Fruit fly (Drosophila melanogaster) whole organism, embryonic: ENCODE data around the gene CG42826.

ENCODE experiments used
- B-H2 ChIP-seq: fragments of 200-800 bp; sonication (Bioruptor generic); optimal IDR thresholded peaks from 2 replicates; lab custom pipeline; 2018; ENCODE audit warnings: missing biosample characterization, mild to moderate bottlenecking, missing genetic modification characterization
- Bdp1 ChIP-seq: fragments of 200-800 bp; sonication (Bioruptor generic); optimal IDR thresholded peaks from 3 replicates; lab custom pipeline; 2016; ENCODE audit warnings: missing biosample characterization, missing genetic modification characterization
- CG10431 ChIP-seq: fragments of 200-800 bp; sonication (Bioruptor generic); optimal IDR thresholded peaks from 3 replicates; lab custom pipeline; 2018; ENCODE audit warnings: missing biosample characterization, mild to moderate bottlenecking, missing genetic modification characterization
- CG11398 ChIP-seq: fragments of 200-800 bp; sonication (Bioruptor generic); optimal IDR thresholded peaks from 2 replicates; lab custom pipeline; 2016; ENCODE audit warnings: missing biosample characterization, missing genetic modification characterization
- CG15601 ChIP-seq: fragments of 200-800 bp; sonication (Bioruptor generic); optimal IDR thresholded peaks from 3 replicates; lab custom pipeline; 2019; ENCODE audit warnings: missing biosample characterization, mild to moderate bottlenecking, missing genetic modification characterization, moderate library complexity
- CG17361 ChIP-seq: fragments of 200-800 bp; sonication (Bioruptor generic); IDR thresholded peaks from 3 replicates; pipeline ENCODE4 v1.3.6; 2022; ENCODE audit warnings: missing biosample characterization, missing genetic modification characterization
- CG17612 ChIP-seq: fragments of 200-800 bp; sonication (Bioruptor generic); IDR thresholded peaks from 2 replicates; pipeline ENCODE4 v1.3.6; 2022; ENCODE audit warnings: missing biosample characterization, missing genetic modification characterization
- CG1792 ChIP-seq: fragments of 200-800 bp; sonication (Bioruptor generic); optimal IDR thresholded peaks from 2 replicates; lab custom pipeline; 2016; ENCODE audit warnings: missing biosample characterization, missing genetic modification characterization
- CG18262 ChIP-seq: fragments of 200-800 bp; optimal IDR thresholded peaks from 3 replicates; lab custom pipeline; 2019; ENCODE audit warnings: missing biosample characterization, mild to moderate bottlenecking, missing genetic modification characterization, moderate library complexity
- CG18476 ChIP-seq: fragments of 200-800 bp; sonication (Bioruptor generic); optimal IDR thresholded peaks from 2 replicates; lab custom pipeline; 2016; ENCODE audit warnings: missing biosample characterization, mild to moderate bottlenecking, missing genetic modification characterization
- CG2202 ChIP-seq: fragments of 200-800 bp; sonication (Bioruptor generic); optimal IDR thresholded peaks from 2 replicates; lab custom pipeline; 2018; ENCODE audit warnings: missing biosample characterization, mild to moderate bottlenecking, missing genetic modification characterization
- CG2889 ChIP-seq: fragments of 200-800 bp; sonication (Bioruptor generic); IDR thresholded peaks from 3 replicates; pipeline ENCODE4 v1.3.6; 2022; ENCODE audit warnings: missing biosample characterization, missing genetic modification characterization
- CG32772 ChIP-seq: fragments of 200-800 bp; sonication (Bioruptor generic); IDR thresholded peaks from 2 replicates; pipeline ENCODE4 v1.3.6; 2022; ENCODE audit warnings: missing biosample characterization, missing genetic modification characterization
- CG3726 ChIP-seq: fragments of 200-800 bp; sonication (Bioruptor generic); IDR thresholded peaks from 3 replicates; pipeline ENCODE4, ENCODE4 v1.3.6; 2022; ENCODE audit warnings: missing biosample characterization, missing genetic modification characterization
- CG3847 ChIP-seq: fragments of 200-800 bp; sonication (Bioruptor generic); IDR thresholded peaks from 2 replicates; pipeline ENCODE4 v1.3.6; 2022; ENCODE audit warnings: missing biosample characterization, missing genetic modification characterization
- CG4424 ChIP-seq: fragments of 200-800 bp; sonication (Bioruptor generic); optimal IDR thresholded peaks from 3 replicates; lab custom pipeline; 2016; ENCODE audit warnings: missing biosample characterization, missing genetic modification characterization
- CG7357 ChIP-seq: fragments of 200-800 bp; sonication (Bioruptor generic); IDR thresholded peaks from 3 replicates; pipeline ENCODE4 v1.3.6; 2022; ENCODE audit warnings: missing biosample characterization, missing genetic modification characterization
- CG9817 ChIP-seq: fragments of 200-800 bp; sonication (Bioruptor generic); optimal IDR thresholded peaks from 2 replicates; lab custom pipeline; 2018; ENCODE audit warnings: missing biosample characterization, mild to moderate bottlenecking, missing genetic modification characterization, moderate library complexity
- Doc3 ChIP-seq: fragments of 200-800 bp; sonication (Bioruptor generic); IDR thresholded peaks from 3 replicates; pipeline ENCODE4 v1.3.6; 2022; ENCODE audit warnings: missing biosample characterization, missing genetic modification characterization; ENCODE audit not compliant: partially characterized antibody
- E2f1 ChIP-seq: fragments of 200-800 bp; sonication (Bioruptor generic); IDR thresholded peaks from 2 replicates; pipeline ENCODE4 v1.3.6; 2022; ENCODE audit warnings: missing biosample characterization, missing genetic modification characterization
- GATAe ChIP-seq: fragments of 200-800 bp; sonication (Bioruptor generic); conservative IDR thresholded peaks from 2 replicates; pipeline ENCODE4 v1.3.6; 2022; ENCODE audit warnings: missing biosample characterization, missing genetic modification characterization
- Gsc ChIP-seq: fragments of 200-800 bp; sonication (Bioruptor generic); IDR thresholded peaks from 2 replicates; pipeline ENCODE4 v1.3.6; 2022; ENCODE audit warnings: missing biosample characterization, missing genetic modification characterization
- H2.0 ChIP-seq: fragments of 200-800 bp; sonication (Bioruptor generic); IDR thresholded peaks from 2 replicates; pipeline ENCODE4 v1.3.6; 2022; ENCODE audit warnings: missing biosample characterization, missing genetic modification characterization
- HHEX ChIP-seq: fragments of 200-800 bp; sonication (Bioruptor generic); optimal IDR thresholded peaks from 3 replicates; lab custom pipeline; 2017; ENCODE audit warnings: missing biosample characterization, mild to moderate bottlenecking, missing genetic modification characterization, missing genetic modification reagents
- Hey ChIP-seq: fragments of 200-800 bp; sonication (Bioruptor generic); optimal IDR thresholded peaks from 3 replicates; lab custom pipeline; 2018; ENCODE audit warnings: missing biosample characterization, mild to moderate bottlenecking, missing genetic modification characterization
- Mes4 ChIP-seq: fragments of 200-800 bp; sonication (Bioruptor generic); optimal IDR thresholded peaks from 2 replicates; lab custom pipeline; 2016; ENCODE audit warnings: missing biosample characterization, missing genetic modification characterization
- NC2α ChIP-seq: fragments of 200-800 bp; sonication (Bioruptor generic); optimal IDR thresholded peaks from 2 replicates; lab custom pipeline; 2016; ENCODE audit warnings: missing biosample characterization, missing genetic modification characterization
- Nf-YB ChIP-seq: fragments of 200-800 bp; sonication (Bioruptor generic); optimal IDR thresholded peaks from 3 replicates; lab custom pipeline; 2019; ENCODE audit warnings: missing biosample characterization, mild to moderate bottlenecking, missing genetic modification characterization, moderate library complexity
- Opbp ChIP-seq: fragments of 200-800 bp; sonication (Bioruptor generic); IDR thresholded peaks from 3 replicates; pipeline ENCODE4 v1.3.6; 2022; ENCODE audit warnings: missing biosample characterization, missing genetic modification characterization; ENCODE audit not compliant: partially characterized antibody
- Poxn ChIP-seq: fragments of 200-800 bp; sonication (Bioruptor generic); IDR thresholded peaks from 2 replicates; pipeline ENCODE4 v1.3.6; 2022; ENCODE audit warnings: missing biosample characterization, missing genetic modification characterization
- Scr ChIP-seq: fragments of 200-800 bp; sonication (Bioruptor generic); IDR thresholded peaks from 2 replicates; pipeline ENCODE4 v1.3.6; 2022; ENCODE audit warnings: missing biosample characterization, missing genetic modification characterization; ENCODE audit not compliant: partially characterized antibody
- Spps ChIP-seq: fragments of 200-800 bp; sonication (Bioruptor generic); optimal IDR thresholded peaks from 2 replicates; lab custom pipeline; 2018; ENCODE audit warnings: missing biosample characterization, mild to moderate bottlenecking, missing genetic modification characterization
- Usf ChIP-seq: fragments of 200-800 bp; sonication (Bioruptor generic); optimal IDR thresholded peaks from 2 replicates; lab custom pipeline; 2017; ENCODE audit warnings: missing genotype, missing biosample characterization, missing genetic modification characterization
- Vsx1 ChIP-seq: fragments of 200-800 bp; sonication (Bioruptor generic); optimal IDR thresholded peaks from 2 replicates; lab custom pipeline; 2017; ENCODE audit warnings: missing biosample characterization, mild to moderate bottlenecking, missing genetic modification characterization, missing genetic modification reagents
- ase ChIP-seq: fragments of 200-800 bp; sonication (Bioruptor generic); IDR thresholded peaks from 3 replicates; pipeline ENCODE4 v1.3.6; 2022; ENCODE audit warnings: missing biosample characterization, missing genetic modification characterization
- btn ChIP-seq: fragments of 200-800 bp; sonication (Bioruptor generic); optimal IDR thresholded peaks from 2 replicates; lab custom pipeline; 2016; ENCODE audit warnings: missing biosample characterization, missing genetic modification characterization
- chinmo ChIP-seq: fragments of 200-800 bp; sonication (Bioruptor generic); IDR thresholded peaks from 4 replicates; pipeline ENCODE4 v1.3.6; 2022; ENCODE audit warnings: missing biosample characterization, missing genetic modification characterization; ENCODE audit not compliant: partially characterized antibody
- chn ChIP-seq: fragments of 200-800 bp; sonication (Bioruptor generic); optimal IDR thresholded peaks from 2 replicates; lab custom pipeline; 2016; ENCODE audit warnings: missing biosample characterization, missing genetic modification characterization
- corto ChIP-seq: fragments of 200-800 bp; sonication (Bioruptor generic); optimal IDR thresholded peaks from 2 replicates; lab custom pipeline; 2016; ENCODE audit warnings: missing biosample characterization, mild to moderate bottlenecking, missing genetic modification characterization, moderate library complexity
- emc ChIP-seq: fragments of 200-800 bp; sonication (Bioruptor generic); optimal IDR thresholded peaks from 2 replicates; lab custom pipeline; 2016; ENCODE audit warnings: missing biosample characterization, missing genetic modification characterization
- fd3F ChIP-seq: fragments of 200-800 bp; sonication (Bioruptor generic); optimal IDR thresholded peaks from 2 replicates; lab custom pipeline; 2018; ENCODE audit warnings: missing biosample characterization, mild to moderate bottlenecking, missing genetic modification characterization, moderate library complexity
- gem ChIP-seq: fragments of 200-800 bp; sonication (Bioruptor generic); optimal IDR thresholded peaks from 2 replicates; lab custom pipeline; 2019; ENCODE audit warnings: missing biosample characterization, mild to moderate bottlenecking, missing genetic modification characterization, moderate library complexity
- grau ChIP-seq: fragments of 200-800 bp; optimal IDR thresholded peaks from 3 replicates; lab custom pipeline; 2019; ENCODE audit warnings: missing biosample characterization, mild to moderate bottlenecking, missing genetic modification characterization, moderate library complexity
- jumu ChIP-seq: fragments of 200-800 bp; sonication (Bioruptor generic); optimal IDR thresholded peaks from 3 replicates; lab custom pipeline; 2016; ENCODE audit warnings: missing biosample characterization, missing genetic modification characterization
- ken ChIP-seq: fragments of 200-800 bp; sonication (Bioruptor generic); IDR thresholded peaks from 3 replicates; pipeline ENCODE4 v1.3.6; 2022; ENCODE audit warnings: missing biosample characterization, missing genetic modification characterization
- klu ChIP-seq: fragments of 200-800 bp; sonication (Bioruptor generic); IDR thresholded peaks from 2 replicates; pipeline ENCODE4 v1.3.6; 2022; ENCODE audit warnings: missing biosample characterization, missing genetic modification characterization
- lmd ChIP-seq: fragments of 200-800 bp; sonication (Bioruptor generic); IDR thresholded peaks from 2 replicates; pipeline ENCODE4 v1.3.6; 2022; ENCODE audit warnings: missing biosample characterization, missing genetic modification characterization
- p53 ChIP-seq: fragments of 200-800 bp; sonication (Bioruptor generic); optimal IDR thresholded peaks from 2 replicates; lab custom pipeline; 2016; ENCODE audit warnings: missing biosample characterization, missing genetic modification characterization
- pb ChIP-seq: fragments of 200-800 bp; sonication (Bioruptor generic); optimal IDR thresholded peaks from 3 replicates; lab custom pipeline; 2016; ENCODE audit warnings: missing biosample characterization, missing genetic modification characterization
- sens-2 ChIP-seq: fragments of 200-800 bp; sonication (Bioruptor generic); IDR thresholded peaks from 2 replicates; pipeline ENCODE4 v1.3.6; 2022; ENCODE audit warnings: missing biosample characterization, missing genetic modification characterization
- slbo ChIP-seq: fragments of 200-800 bp; sonication (Bioruptor generic); IDR thresholded peaks from 2 replicates; pipeline ENCODE4 v1.3.6; 2022; ENCODE audit warnings: missing biosample characterization, missing genetic modification characterization
- sug ChIP-seq: fragments of 200-800 bp; optimal IDR thresholded peaks from 2 replicates; lab custom pipeline; 2019; ENCODE audit warnings: missing biosample characterization, mild to moderate bottlenecking, missing genetic modification characterization, moderate library complexity
- zf30C ChIP-seq: fragments of 200-800 bp; sonication (Bioruptor generic); optimal IDR thresholded peaks from 3 replicates; lab custom pipeline; 2018; ENCODE audit warnings: missing biosample characterization, mild to moderate bottlenecking, missing genetic modification characterization

The CG42826 gene

DNA sequence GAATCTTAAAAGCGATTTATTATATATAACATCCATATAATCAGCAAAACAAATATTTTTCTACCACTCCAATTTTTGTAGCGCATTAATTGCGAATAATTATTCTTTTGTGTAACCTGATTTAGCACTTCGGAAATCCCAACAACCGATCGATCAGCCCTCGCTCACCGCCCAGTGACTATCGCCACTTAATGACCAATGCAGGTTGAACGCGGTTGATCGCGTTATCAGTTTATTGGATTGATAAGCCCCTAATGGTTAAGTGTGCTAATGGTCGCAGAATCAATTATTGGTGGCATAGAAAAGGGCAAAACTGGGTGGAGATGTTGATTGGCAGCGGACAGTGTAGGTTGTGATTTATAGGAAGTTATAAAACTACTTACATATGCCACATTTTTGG, 12.3 kb downstream of the CG42826 start:
- no peak for TF ChIP-seq Bdp1 (GFP tag; lab: Kevin White, UChicago)
- no peak for TF ChIP-seq Spps (tag; lab: Kevin White, UChicago)
- TF ChIP-seq slbo (GFP tag; lab: Robert Waterston, UW), result no peak
- TF ChIP-seq CG3847, result no peak
- TF ChIP-seq HHEX (GFP tag; lab: Kevin White, UChicago), result no peak
- no peak for TF ChIP-seq chn (GFP tag; lab: Kevin White, UChicago)
- TF ChIP-seq CG2202 (tag; lab: Kevin White, UChicago), result no peak
- 0 out of 4 replicates have a peak, but pooled peaks have one; percentile 55 for TF ChIP-seq chinmo (GFP tag; lab: Robert Waterston, UW)
- no peak for TF ChIP-seq lmd (GFP tag; lab: Robert Waterston, UW)
- TF ChIP-seq Doc3, result no peak
- peak; percentile 54 for TF ChIP-seq sug (tag; lab: Kevin White, UChicago)
- no peak for TF ChIP-seq ken (GFP tag; lab: Robert Waterston, UW)
- no peak for TF ChIP-seq E2f1 (GFP tag; lab: Robert Waterston, UW)
- TF ChIP-seq btn (GFP tag; lab: Kevin White, UChicago), result no peak
- peak; percentile 96 for TF ChIP-seq Hey (tag; lab: Kevin White, UChicago)
- TF ChIP-seq Gsc (GFP tag; lab: Robert Waterston, UW), result no peak
- TF ChIP-seq klu (GFP tag; lab: Robert Waterston, UW), result no peak
- TF ChIP-seq CG15601 (tag; lab: Kevin White, UChicago), result peak; percentile 71
- no peak for TF ChIP-seq CG7357
- TF ChIP-seq GATAe (GFP tag; lab: Robert Waterston, UW), result peak; percentile 54
- TF ChIP-seq Scr (GFP tag; lab: Robert Waterston, UW), result no peak
- no peak for TF ChIP-seq CG32772 (GFP tag; lab: Robert Waterston, UW)
- TF ChIP-seq fd3F (GFP tag; lab: Kevin White, UChicago), result no peak
- no peak for TF ChIP-seq zf30C (GFP tag; lab: Kevin White, UChicago)
- no peak for TF ChIP-seq pb (GFP tag; lab: Kevin White, UChicago)
- TF ChIP-seq emc, result no peak
- no peak for TF ChIP-seq B-H2 (GFP tag; lab: Kevin White, UChicago)
- TF ChIP-seq Usf, result no peak
- TF ChIP-seq CG18476, result peak; percentile 12
- no peak for TF ChIP-seq corto (GFP tag; lab: Kevin White, UChicago)
- no peak for TF ChIP-seq sens-2 (GFP tag; lab: Robert Waterston, UW)
- no peak for TF ChIP-seq CG10431 (GFP tag; lab: Kevin White, UChicago)
- no peak for TF ChIP-seq CG11398 (GFP tag; lab: Kevin White, UChicago)
- no peak for TF ChIP-seq NC2α (GFP tag; lab: Kevin White, UChicago)
- TF ChIP-seq CG9817 (tag; lab: Kevin White, UChicago), result no peak
- TF ChIP-seq gem (tag; lab: Kevin White, UChicago), result no peak
- TF ChIP-seq ase, result no peak
- no peak for TF ChIP-seq CG3726
- no peak for TF ChIP-seq H2.0 (GFP tag; lab: Robert Waterston, UW)
- no peak for TF ChIP-seq jumu
- no peak for TF ChIP-seq p53 (GFP tag; lab: Kevin White, UChicago)
- no peak for TF ChIP-seq Opbp (GFP tag; lab: Robert Waterston, UW)
- no peak for TF ChIP-seq Poxn (GFP tag; lab: Robert Waterston, UW)
- TF ChIP-seq Mes4 (GFP tag; lab: Kevin White, UChicago), result no peak
- no peak for TF ChIP-seq CG17361 (GFP tag; lab: Robert Waterston, UW)
- TF ChIP-seq CG2889 (GFP tag; lab: Robert Waterston, UW), result no peak
- no peak for TF ChIP-seq grau
- no peak for TF ChIP-seq CG17612
- TF ChIP-seq CG1792 (GFP tag; lab: Kevin White, UChicago), result no peak
- no peak for TF ChIP-seq Nf-YB (GFP tag; lab: Kevin White, UChicago)
- TF ChIP-seq Vsx1 (GFP tag; lab: Kevin White, UChicago), result peak; percentile 82
- no peak for TF ChIP-seq CG18262 (tag; lab: Kevin White, UChicago)
- no peak for TF ChIP-seq CG4424
